Fruit fly (Drosophila melanogaster): ENCODE results near the gene CG33494.

CG33494 gene

dm6 chr3R:25459200-25459809, 35.7 kb downstream of the CG33494 start (continued):
- TF ChIP-seq CG11504 (tag; optimal IDR thresholded peaks at IDR 0.05): peak; percentile 47
- no peak for TF ChIP-seq Pdp1 (GFP tag; optimal IDR thresholded peaks at IDR 0.05)
- TF ChIP-seq zfh2 (GFP tag; optimal IDR thresholded peaks at IDR 0.05): no peak
- no peak for TF ChIP-seq Bgb (GFP tag; IDR thresholded peaks at IDR 0.05; ENCODE audit: partially characterized antibody)
- no peak for TF ChIP-seq oc (tag; optimal IDR thresholded peaks at IDR 0.05)
- no peak for TF ChIP-seq croc (GFP tag; conservative IDR thresholded peaks at IDR 0.05)
- peak; percentile 45 for TF ChIP-seq CG2678 (tag; optimal IDR thresholded peaks at IDR 0.05)
- no peak for TF ChIP-seq prd (optimal IDR thresholded peaks at IDR 0.05)
- TF ChIP-seq prd (GFP tag; IDR thresholded peaks at IDR 0.05): 0 out of 3 replicates have a peak, but pooled peaks have one; percentile 15
- no peak for TF ChIP-seq emc (GFP tag; optimal IDR thresholded peaks at IDR 0.05)
- peak; percentile 80 for TF ChIP-seq sens (GFP tag)
- no peak for TF ChIP-seq Mad (GFP tag; optimal IDR thresholded peaks at IDR 0.05)
- peak; percentile 11 for TF ChIP-seq zen (tag; optimal IDR thresholded peaks at IDR 0.05)
- TF ChIP-seq wor (GFP tag; IDR thresholded peaks at IDR 0.05): no peak
- peak; percentile 39 for TF ChIP-seq dmrt11E (tag; optimal IDR thresholded peaks at IDR 0.05)
- TF ChIP-seq Sox102F (GFP tag; optimal IDR thresholded peaks at IDR 0.05): peak; percentile 46
- TF ChIP-seq CG13296 (GFP tag; optimal IDR thresholded peaks at IDR 0.05): no peak
- no peak for TF ChIP-seq hbn (GFP tag; IDR thresholded peaks at IDR 0.05; ENCODE audit: partially characterized antibody)
- peak; percentile 38 for TF ChIP-seq dmrt99B (tag; optimal IDR thresholded peaks at IDR 0.05)
- TF ChIP-seq CG7839 (tag; optimal IDR thresholded peaks at IDR 0.05): peak; percentile 30
- TF ChIP-seq CG14667 (GFP tag; IDR thresholded peaks at IDR 0.05): no peak
- no peak for TF ChIP-seq Taf1 (GFP tag; IDR thresholded peaks at IDR 0.05)
- TF ChIP-seq schlank (tag; optimal IDR thresholded peaks at IDR 0.05): no peak
- no peak for TF ChIP-seq CG3726 (GFP tag; IDR thresholded peaks at IDR 0.05)
- no peak for TF ChIP-seq ATbp (GFP tag; optimal IDR thresholded peaks at IDR 0.05)
- TF ChIP-seq CG14710 (tag; optimal IDR thresholded peaks at IDR 0.05): peak; percentile 11
- no peak for TF ChIP-seq Jarid2 (GFP tag; optimal IDR thresholded peaks at IDR 0.05)
- peak; percentile 7 for TF ChIP-seq CG10267 (tag; optimal IDR thresholded peaks at IDR 0.05)
- TF ChIP-seq Scr (GFP tag; IDR thresholded peaks at IDR 0.05; ENCODE audit: partially characterized antibody): no peak
- no peak for TF ChIP-seq C15 (GFP tag; IDR thresholded peaks at IDR 0.05)
- TF ChIP-seq CG7987 (GFP tag; optimal IDR thresholded peaks at IDR 0.05): no peak
- TF ChIP-seq CG5953 (GFP tag; IDR thresholded peaks at IDR 0.05): no peak
- TF ChIP-seq Doc2 (GFP tag; IDR thresholded peaks at IDR 0.05): no peak
- TF ChIP-seq CG1602 (GFP tag; optimal IDR thresholded peaks at IDR 0.05): no peak
- no peak for TF ChIP-seq CG13775 (GFP tag; optimal IDR thresholded peaks at IDR 0.05)
- TF ChIP-seq tin (GFP tag; optimal IDR thresholded peaks at IDR 0.05): no peak
- peak; percentile 20 for TF ChIP-seq CG9727 (GFP tag; optimal IDR thresholded peaks at IDR 0.05)
- TF ChIP-seq CG18262 (tag; optimal IDR thresholded peaks at IDR 0.05): peak; percentile 53
- no peak for TF ChIP-seq CG17359 (tag; optimal IDR thresholded peaks at IDR 0.05)
- no peak for TF ChIP-seq CG4282 (GFP tag; optimal IDR thresholded peaks at IDR 0.05)
- TF ChIP-seq CG12391 (tag; optimal IDR thresholded peaks at IDR 0.05): peak; percentile 14
- peak in 1 of 2 experiments; percentile 34 for TF ChIP-seq bsh (GFP tag; optimal IDR thresholded peaks at IDR 0.05)
- TF ChIP-seq fd96Cb (tag; optimal IDR thresholded peaks at IDR 0.05): peak; percentile 31
- no peak for TF ChIP-seq hb (GFP tag; IDR thresholded peaks at IDR 0.05; ENCODE audit: partially characterized antibody)
- no peak for TF ChIP-seq ems (GFP tag; optimal IDR thresholded peaks at IDR 0.05)
- TF ChIP-seq MBD-R2 (GFP tag; IDR thresholded peaks at IDR 0.05): no peak
- no peak for TF ChIP-seq CG11247 (GFP tag; IDR thresholded peaks at IDR 0.05)
- TF ChIP-seq dysf (GFP tag; IDR thresholded peaks at IDR 0.05): no peak
- TF ChIP-seq crc (GFP tag; optimal IDR thresholded peaks at IDR 0.05): no peak
- no peak for TF ChIP-seq CG3847 (GFP tag; IDR thresholded peaks at IDR 0.05)
